Fruit fly (Drosophila melanogaster): ENCODE measurements around the gene beta-PheRS.
A peak's percentile ranks its signal among the peaks of the same experiment; 100 is the strongest.

The beta-PheRS gene

DNA sequence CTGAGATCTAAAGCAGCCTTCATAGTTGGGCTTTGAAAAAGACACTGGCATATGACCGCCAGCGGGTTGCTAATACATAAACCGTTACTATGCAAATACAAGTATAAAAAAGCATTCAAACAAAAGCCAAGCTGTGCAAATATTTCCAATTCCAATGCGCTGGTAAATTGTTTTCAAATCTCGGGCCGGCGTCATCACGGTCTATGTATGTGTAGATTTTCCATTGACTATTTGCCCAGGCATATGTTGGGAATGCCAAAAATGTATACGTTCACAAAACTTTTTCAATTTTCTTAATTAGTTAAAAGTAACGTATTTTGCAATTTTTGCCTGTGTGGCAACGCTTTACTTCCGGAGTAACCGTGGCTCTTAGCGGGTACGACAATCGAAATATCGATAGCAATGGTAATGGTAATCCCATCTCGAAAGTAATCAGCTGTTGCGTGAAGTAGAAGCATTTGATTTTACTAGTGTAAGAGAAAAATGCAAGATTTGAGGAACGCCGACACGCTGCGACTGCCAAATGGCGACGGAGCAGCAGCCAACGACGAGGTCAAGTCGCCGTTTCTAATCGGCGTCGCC is 37.4 kb upstream of the beta-PheRS start, which contains the start of the genes CG34290 and Uck (continued):
- TF ChIP-seq usp (GFP tag; optimal IDR thresholded peaks at IDR 0.05) (no peak), psq (GFP tag; optimal IDR thresholded peaks at IDR 0.05) (peak; percentile 5)

dm6 chr3R:24287157-24287556 is 34.7 kb upstream of the beta-PheRS start:
- TF ChIP-seq Hnf4 (GFP tag; optimal IDR thresholded peaks at IDR 0.05): peak; percentile 27
- TF ChIP-seq woc (GFP tag; optimal IDR thresholded peaks at IDR 0.05): no peak
- TF ChIP-seq Sp1 (GFP tag; optimal IDR thresholded peaks at IDR 0.05): no peak

DNA sequence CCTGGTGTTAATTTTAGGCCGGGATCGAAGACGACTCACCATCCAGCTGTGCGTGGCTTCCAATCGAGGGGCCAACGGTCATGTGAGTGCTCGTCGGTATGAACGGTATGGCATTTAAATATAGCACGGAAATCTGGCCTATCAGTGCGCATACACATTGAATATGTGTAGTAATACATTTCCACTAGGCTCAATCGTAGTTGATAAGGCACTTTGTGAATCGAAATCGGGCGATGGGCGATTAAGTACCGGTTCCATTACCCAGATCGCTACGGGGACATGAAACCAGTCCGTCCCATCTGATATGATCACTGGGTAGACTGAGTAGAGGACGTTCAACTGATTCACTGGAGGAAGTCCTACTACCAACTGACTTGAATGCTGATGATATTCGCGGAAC is 32.9 kb upstream of the beta-PheRS start:
- TF ChIP-seq GATAd (GFP tag; optimal IDR thresholded peaks at IDR 0.05): no peak
- no peak for TF ChIP-seq Vsx2 (GFP tag; optimal IDR thresholded peaks at IDR 0.05; ENCODE audit: partially characterized antibody)
- no peak for TF ChIP-seq dl (GFP tag; optimal IDR thresholded peaks at IDR 0.05; ENCODE audit: insufficient read depth in 1 of 2, partially characterized antibody in 2 of 2)
- TF ChIP-seq rgr (GFP tag; optimal IDR thresholded peaks at IDR 0.05): no peak
- TF ChIP-seq HLH106 (tag; optimal IDR thresholded peaks at IDR 0.05): no peak
- TF ChIP-seq Dif (GFP tag; optimal IDR thresholded peaks at IDR 0.05; ENCODE audit: partially characterized antibody): no peak
- no peak for TF ChIP-seq dsf (GFP tag; optimal IDR thresholded peaks at IDR 0.05; ENCODE audit: borderline replicate concordance)
- no peak for TF ChIP-seq jim (GFP tag; optimal IDR thresholded peaks at IDR 0.05)
- TF ChIP-seq h (GFP tag; optimal IDR thresholded peaks at IDR 0.05): no peak
- TF ChIP-seq CrebA (GFP tag; optimal IDR thresholded peaks at IDR 0.05; ENCODE audit: borderline replicate concordance): no peak
- TF ChIP-seq Hr83 (GFP tag; optimal IDR thresholded peaks at IDR 0.05; ENCODE audit: poor library complexity, severe bottlenecking): no peak
- no peak for TF ChIP-seq CG32264 (GFP tag; optimal IDR thresholded peaks at IDR 0.05)
- no peak for TF ChIP-seq Myc (optimal IDR thresholded peaks at IDR 0.05)
- no peak for TF ChIP-seq Rel (GFP tag; optimal IDR thresholded peaks at IDR 0.05)
- TF ChIP-seq Rel (tag; optimal IDR thresholded peaks at IDR 0.05): no peak

- TF ChIP-seq brk (GFP tag; optimal IDR thresholded peaks at IDR 0.05): no peak
- no peak for TF ChIP-seq Rel (GFP tag; optimal IDR thresholded peaks at IDR 0.05)
- no peak for TF ChIP-seq Rel (tag; optimal IDR thresholded peaks at IDR 0.05)
- TF ChIP-seq HLH106 (tag; optimal IDR thresholded peaks at IDR 0.05): no peak
- TF ChIP-seq Sp1 (GFP tag; optimal IDR thresholded peaks at IDR 0.05): no peak
- no peak for TF ChIP-seq jim (GFP tag; optimal IDR thresholded peaks at IDR 0.05)
- TF ChIP-seq Hnf4 (GFP tag; optimal IDR thresholded peaks at IDR 0.05): no peak
- no peak for TF ChIP-seq psq (GFP tag; optimal IDR thresholded peaks at IDR 0.05)
- no peak for TF ChIP-seq woc (GFP tag; optimal IDR thresholded peaks at IDR 0.05)
- TF ChIP-seq CrebA (GFP tag; optimal IDR thresholded peaks at IDR 0.05; ENCODE audit: borderline replicate concordance): no peak
- TF ChIP-seq dsf (GFP tag; optimal IDR thresholded peaks at IDR 0.05; ENCODE audit: borderline replicate concordance): no peak
- TF ChIP-seq Hr83 (GFP tag; optimal IDR thresholded peaks at IDR 0.05; ENCODE audit: poor library complexity, severe bottlenecking): no peak
- no peak for TF ChIP-seq Dfd (GFP tag; optimal IDR thresholded peaks at IDR 0.05)
- TF ChIP-seq foxo (GFP tag; optimal IDR thresholded peaks at IDR 0.05): no peak
- no peak for TF ChIP-seq usp (GFP tag; optimal IDR thresholded peaks at IDR 0.05)
- TF ChIP-seq lola (GFP tag; optimal IDR thresholded peaks at IDR 0.05): no peak
- no peak for TF ChIP-seq N (GFP tag; optimal IDR thresholded peaks at IDR 0.05)
- TF ChIP-seq tai (GFP tag; optimal IDR thresholded peaks at IDR 0.05): no peak
- no peak for TF ChIP-seq Abd-B (GFP tag; optimal IDR thresholded peaks at IDR 0.05)
Observed at dm6 chr3R:24284164-24284563, 31.7 kb upstream of the beta-PheRS start.

DNA sequence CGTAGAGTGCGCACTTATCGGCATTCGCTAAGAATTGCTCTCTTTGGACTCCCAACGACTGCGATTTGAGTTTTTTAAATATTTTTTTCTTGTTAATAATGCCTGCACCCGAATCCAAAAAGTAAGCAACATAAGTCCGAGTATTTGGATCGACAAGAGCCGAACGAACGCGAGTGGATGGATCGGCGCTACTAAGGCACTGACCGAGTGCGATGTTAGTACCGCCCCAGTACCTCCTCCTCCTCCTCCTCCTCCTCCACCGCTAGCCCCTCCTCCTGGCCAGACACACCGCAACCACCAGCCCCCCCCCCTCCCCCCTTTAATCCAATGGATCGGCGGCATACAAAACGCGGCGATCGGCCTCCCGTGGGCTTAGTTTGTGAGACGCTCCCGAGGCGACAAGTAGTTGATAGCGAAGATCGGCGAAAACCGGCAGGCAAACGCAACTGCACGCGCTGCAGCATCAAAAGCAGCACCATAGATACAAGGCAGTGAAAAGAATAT is 31.2 kb upstream of the beta-PheRS start, which contains the start of gene CG6356:
Gene CG6356 (plus strand): TSS at position 374 of the 504 bp plus-strand sequence.
- TF ChIP-seq Hnf4 (GFP tag; optimal IDR thresholded peaks at IDR 0.05) (no peak), CG32264 (GFP tag; optimal IDR thresholded peaks at IDR 0.05) (no peak), jim (GFP tag; optimal IDR thresholded peaks at IDR 0.05) (no peak), Rel (GFP tag; optimal IDR thresholded peaks at IDR 0.05) (no peak), Rel (tag; optimal IDR thresholded peaks at IDR 0.05) (peak; percentile 39), Sp1 (GFP tag; optimal IDR thresholded peaks at IDR 0.05) (peak; percentile 17), Dif (GFP tag; optimal IDR thresholded peaks at IDR 0.05; ENCODE audit: partially characterized antibody) (no peak)
